Fruit fly (Drosophila melanogaster) S2 (cell line): ENCODE data around the gene Cka.

ENCODE experiments used
- CG8478 ChIP-seq: fragments of >200 bp; optimal IDR thresholded peaks from 2 replicates; lab custom pipeline; 2018
- CTCF ChIP-seq, 2 experiments: fragments of >200 bp; optimal IDR thresholded peaks; 2 replicates each; lab custom pipeline; 2018

DNA sequence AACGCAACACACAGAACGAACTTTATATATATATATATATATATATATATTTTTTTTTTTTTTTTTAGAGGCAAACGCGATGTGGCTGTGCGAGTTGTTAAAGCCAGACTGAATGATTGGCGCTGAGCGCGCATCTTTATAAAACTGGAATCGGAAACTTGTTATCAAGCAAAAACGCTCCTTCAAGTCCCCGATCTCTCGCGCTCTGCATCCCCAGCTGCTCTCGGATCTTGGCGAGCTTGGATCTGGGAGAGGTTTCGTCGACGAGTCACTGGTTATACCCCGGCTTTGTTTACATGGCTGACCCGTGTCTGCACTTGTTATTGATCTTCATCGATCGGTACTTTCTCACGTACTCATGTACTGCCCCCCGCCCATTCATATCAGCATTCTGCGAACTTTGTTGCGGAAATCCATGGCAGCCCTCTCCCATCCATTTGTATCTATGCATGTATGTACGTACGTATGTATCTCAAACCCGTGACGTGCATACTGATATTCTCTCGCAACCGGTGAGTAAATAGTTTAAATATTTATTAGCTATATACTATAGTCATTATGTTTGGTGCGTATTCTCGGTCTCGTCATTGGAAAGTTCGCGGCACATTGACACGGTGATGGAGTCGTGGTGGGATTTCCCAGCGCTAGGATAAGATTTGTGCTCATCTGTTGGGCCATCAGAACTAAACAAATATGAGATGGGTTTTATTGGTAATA, 23.2 kb upstream of the Cka start, which contains the start of gene Spn28Dc:
- no peak for TF ChIP-seq CTCF (optimal IDR thresholded peaks at IDR 0.05; lab: Kevin White, UChicago)
- no peak for TF ChIP-seq CG8478 (lab: Kevin White, UChicago)
